Worm (Caenorhabditis elegans): ENCODE data around the gene idpp-15.

- no peak for TF ChIP-seq unc-62 (GFP tag; optimal IDR thresholded peaks at IDR 0.05)
- no peak for TF ChIP-seq nhr-237 (tag; optimal IDR thresholded peaks at IDR 0.05)
- TF ChIP-seq elt-3 (tag; optimal IDR thresholded peaks at IDR 0.05): no peak
These were observed 48.4 kb downstream of the idpp-15 start for ce11 chrIII:8573301-8573700.

Measured in whole organism, L3 larva.